Fruit fly (Drosophila melanogaster) whole organism, embryonic: ENCODE data around the gene CG46440.

Experiments used
- Atf6 ChIP-seq: fragments of 200-800 bp; sonication (Bioruptor generic); IDR thresholded peaks from 2 replicates; pipeline ENCODE4 v1.3.6; 2022; ENCODE audit warnings: missing biosample characterization, missing genetic modification characterization
- BEAF-32 ChIP-seq: fragments of 200-800 bp; sonication (Bioruptor generic); optimal IDR thresholded peaks from 3 replicates; lab custom pipeline; 2017; ENCODE audit warnings: missing biosample characterization, missing genetic modification characterization, mild to moderate bottlenecking, moderate library complexity, missing genetic modification reagents
- CG10209 ChIP-seq: fragments of 200-800 bp; sonication (Bioruptor generic); optimal IDR thresholded peaks from 3 replicates; lab custom pipeline; 2017; ENCODE audit warnings: missing biosample characterization, mild to moderate bottlenecking, missing genetic modification characterization, missing genetic modification reagents
- CG10274 ChIP-seq: fragments of 200-800 bp; sonication (Bioruptor generic); optimal IDR thresholded peaks from 3 replicates; lab custom pipeline; 2017; ENCODE audit warnings: missing biosample characterization, mild to moderate bottlenecking, missing genetic modification characterization
- CG10431 ChIP-seq: fragments of 200-800 bp; sonication (Bioruptor generic); optimal IDR thresholded peaks from 3 replicates; lab custom pipeline; 2018; ENCODE audit warnings: missing biosample characterization, mild to moderate bottlenecking, missing genetic modification characterization
- CG11085 ChIP-seq: fragments of 200-800 bp; sonication (Bioruptor generic); IDR thresholded peaks from 2 replicates; pipeline ENCODE4 v1.3.6; 2022; ENCODE audit warnings: missing biosample characterization, missing genetic modification characterization
- CG11247 ChIP-seq: fragments of 200-800 bp; sonication (Bioruptor generic); IDR thresholded peaks from 2 replicates; pipeline ENCODE4 v1.3.6; 2022; ENCODE audit warnings: missing biosample characterization, missing genetic modification characterization
- CG11398 ChIP-seq: fragments of 200-800 bp; sonication (Bioruptor generic); optimal IDR thresholded peaks from 2 replicates; lab custom pipeline; 2016; ENCODE audit warnings: missing biosample characterization, missing genetic modification characterization
- CG13123 ChIP-seq: fragments of 200-800 bp; sonication (Bioruptor generic); optimal IDR thresholded peaks from 2 replicates; lab custom pipeline; 2016; ENCODE audit warnings: missing biosample characterization, missing genetic modification characterization
- CG15269 ChIP-seq: fragments of 200-800 bp; sonication (Bioruptor generic); optimal IDR thresholded peaks from 2 replicates; lab custom pipeline; 2018; ENCODE audit warnings: missing biosample characterization, mild to moderate bottlenecking, missing genetic modification characterization, moderate library complexity
- CG1529 ChIP-seq: fragments of 200-800 bp; sonication (Bioruptor generic); optimal IDR thresholded peaks from 3 replicates; lab custom pipeline; 2018; ENCODE audit warnings: missing biosample characterization, missing genetic modification characterization
- CG17385 ChIP-seq: fragments of 200-800 bp; sonication (Bioruptor generic); optimal IDR thresholded peaks from 3 replicates; lab custom pipeline; 2018; ENCODE audit warnings: missing biosample characterization, mild to moderate bottlenecking, missing genetic modification characterization
- CG18764 ChIP-seq: fragments of 200-800 bp; sonication (Bioruptor generic); optimal IDR thresholded peaks from 3 replicates; lab custom pipeline; 2016; ENCODE audit warnings: missing biosample characterization, missing genetic modification characterization
- CG2120 ChIP-seq: fragments of 200-800 bp; sonication (Bioruptor generic); optimal IDR thresholded peaks from 3 replicates; lab custom pipeline; 2016; ENCODE audit warnings: missing biosample characterization, missing genetic modification characterization
- CG2678 ChIP-seq: fragments of 200-800 bp; sonication (Bioruptor generic); optimal IDR thresholded peaks from 3 replicates; lab custom pipeline; 2019; ENCODE audit warnings: missing biosample characterization, mild to moderate bottlenecking, missing genetic modification characterization, moderate library complexity
- CG2712 ChIP-seq: fragments of 200-800 bp; optimal IDR thresholded peaks from 3 replicates; lab custom pipeline; 2019; ENCODE audit warnings: missing biosample characterization, mild to moderate bottlenecking, missing genetic modification characterization, moderate library complexity
- CG32767 ChIP-seq: fragments of 200-800 bp; sonication (Bioruptor generic); IDR thresholded peaks from 2 replicates; pipeline ENCODE4 v1.3.6; 2022; ENCODE audit warnings: missing biosample characterization, missing genetic modification characterization
- CG3726 ChIP-seq: fragments of 200-800 bp; sonication (Bioruptor generic); IDR thresholded peaks from 3 replicates; pipeline ENCODE4, ENCODE4 v1.3.6; 2022; ENCODE audit warnings: missing biosample characterization, missing genetic modification characterization
- CG4404 ChIP-seq: fragments of 200-800 bp; sonication (Bioruptor generic); IDR thresholded peaks from 2 replicates; pipeline ENCODE4 v1.3.6; 2022; ENCODE audit warnings: missing biosample characterization, missing genetic modification characterization
- CG6175 ChIP-seq: fragments of 200-800 bp; sonication (Bioruptor generic); IDR thresholded peaks from 3 replicates; pipeline ENCODE4 v1.3.6; 2022; ENCODE audit warnings: missing biosample characterization, missing genetic modification characterization
- CG6254 ChIP-seq: fragments of 200-800 bp; sonication (Bioruptor generic); optimal IDR thresholded peaks from 3 replicates; lab custom pipeline; 2017; ENCODE audit warnings: mild to moderate bottlenecking, missing biosample characterization, missing genetic modification reagents, missing genetic modification characterization
- CG7556 ChIP-seq: fragments of 200-800 bp; sonication (Bioruptor generic); optimal IDR thresholded peaks from 2 replicates; lab custom pipeline; 2017; ENCODE audit warnings: missing biosample characterization, mild to moderate bottlenecking, missing genetic modification characterization
- D19A ChIP-seq: fragments of 200-800 bp; optimal IDR thresholded peaks from 3 replicates; lab custom pipeline; 2019; ENCODE audit warnings: missing biosample characterization, mild to moderate bottlenecking, missing genetic modification characterization, moderate library complexity
- Doc3 ChIP-seq: fragments of 200-800 bp; sonication (Bioruptor generic); IDR thresholded peaks from 3 replicates; pipeline ENCODE4 v1.3.6; 2022; ENCODE audit warnings: missing biosample characterization, missing genetic modification characterization; ENCODE audit not compliant: partially characterized antibody
- Eip74EF ChIP-seq, 2 experiments: fragments of 200-800 bp in 1 of 2; fragments of >200 bp in 1 of 2; sonication (Bioruptor generic) in 1 of 2; optimal IDR thresholded peaks; 2 replicates each; lab custom pipeline; 2017 to 2019; ENCODE audit warnings: missing biosample characterization in 2 of 2, missing genetic modification characterization in 2 of 2, mild to moderate bottlenecking in 1 of 2, moderate library complexity in 1 of 2
- GATAe ChIP-seq: fragments of 200-800 bp; sonication (Bioruptor generic); conservative IDR thresholded peaks from 2 replicates; pipeline ENCODE4 v1.3.6; 2022; ENCODE audit warnings: missing biosample characterization, missing genetic modification characterization
- HmgZ ChIP-seq: fragments of 200-800 bp; sonication (Bioruptor generic); optimal IDR thresholded peaks from 2 replicates; lab custom pipeline; 2018; ENCODE audit warnings: missing biosample characterization, mild to moderate bottlenecking, missing genetic modification characterization
- Hmx ChIP-seq: fragments of 200-800 bp; sonication (Bioruptor generic); optimal IDR thresholded peaks from 2 replicates; lab custom pipeline; 2016; ENCODE audit warnings: missing biosample characterization, missing genetic modification characterization
- Hr39 ChIP-seq: fragments of >200 bp; optimal IDR thresholded peaks from 2 replicates; lab custom pipeline; 2017
- Hsf ChIP-seq: fragments of 200-800 bp; sonication (Bioruptor generic); optimal IDR thresholded peaks from 3 replicates; lab custom pipeline; 2016; ENCODE audit warnings: missing biosample characterization, missing genetic modification characterization
- NK7.1 ChIP-seq: fragments of 200-800 bp; sonication (Bioruptor generic); optimal IDR thresholded peaks from 3 replicates; lab custom pipeline; 2016; ENCODE audit warnings: missing biosample characterization, missing genetic modification characterization
- Nf-YC ChIP-seq: fragments of 200-800 bp; optimal IDR thresholded peaks from 3 replicates; lab custom pipeline; 2019; ENCODE audit warnings: missing biosample characterization, mild to moderate bottlenecking, missing genetic modification characterization, moderate library complexity
- Six4 ChIP-seq: fragments of 200-800 bp; sonication (Bioruptor generic); optimal IDR thresholded peaks from 2 replicates; lab custom pipeline; 2016; ENCODE audit warnings: missing biosample characterization, missing genetic modification characterization
- Xbp1 ChIP-seq: fragments of 200-800 bp; sonication (Bioruptor generic); optimal IDR thresholded peaks from 3 replicates; lab custom pipeline; 2016; ENCODE audit warnings: missing biosample characterization, mild to moderate bottlenecking, missing genetic modification characterization
- bab2 ChIP-seq: fragments of 200-800 bp; sonication (Bioruptor generic); optimal IDR thresholded peaks from 2 replicates; lab custom pipeline; 2016; ENCODE audit warnings: missing biosample characterization, missing genetic modification characterization
- cad ChIP-seq: fragments of >200 bp; optimal IDR thresholded peaks from 2 replicates; lab custom pipeline; 2017; ENCODE audit warnings: missing biosample characterization, missing genetic modification characterization
- crp ChIP-seq, 2 experiments: fragments of 200-800 bp; sonication (Bioruptor generic); optimal IDR thresholded peaks; 2 replicates in 1 of 2; 3 replicates in 1 of 2; lab custom pipeline; 2017; ENCODE audit warnings: missing biosample characterization in 2 of 2, missing genetic modification characterization in 2 of 2, mild to moderate bottlenecking in 1 of 2, moderate library complexity in 1 of 2
- dmrt99B ChIP-seq: fragments of 200-800 bp; sonication (Bioruptor generic); optimal IDR thresholded peaks from 2 replicates; lab custom pipeline; 2018; ENCODE audit warnings: missing biosample characterization, mild to moderate bottlenecking, missing genetic modification characterization, moderate library complexity
- ems ChIP-seq: fragments of 200-800 bp; sonication (Bioruptor generic); optimal IDR thresholded peaks from 3 replicates; lab custom pipeline; 2016; ENCODE audit warnings: missing biosample characterization, missing genetic modification characterization
- eve ChIP-seq, 2 experiments: fragments of >200 bp; optimal IDR thresholded peaks; 2 replicates each; lab custom pipeline; 2017; ENCODE audit warnings: missing biosample characterization in 2 of 2, missing genetic modification characterization in 2 of 2
- grn ChIP-seq: fragments of 200-800 bp; sonication (Bioruptor generic); optimal IDR thresholded peaks from 3 replicates; lab custom pipeline; 2017; ENCODE audit warnings: missing biosample characterization, missing genetic modification characterization
- hbn ChIP-seq: fragments of 200-800 bp; sonication (Bioruptor generic); IDR thresholded peaks from 2 replicates; pipeline ENCODE4 v1.3.6; 2022; ENCODE audit warnings: missing biosample characterization, missing genetic modification characterization; ENCODE audit not compliant: partially characterized antibody
- ken ChIP-seq: fragments of 200-800 bp; sonication (Bioruptor generic); IDR thresholded peaks from 3 replicates; pipeline ENCODE4 v1.3.6; 2022; ENCODE audit warnings: missing biosample characterization, missing genetic modification characterization
- lab ChIP-seq: fragments of 200-800 bp; sonication (Bioruptor generic); optimal IDR thresholded peaks from 3 replicates; lab custom pipeline; 2017; ENCODE audit warnings: missing biosample characterization, missing genetic modification characterization, mild to moderate bottlenecking, moderate library complexity, missing genetic modification reagents
- oc ChIP-seq: fragments of 200-800 bp; sonication (Bioruptor generic); optimal IDR thresholded peaks from 2 replicates; lab custom pipeline; 2018; ENCODE audit warnings: missing biosample characterization, mild to moderate bottlenecking, missing genetic modification characterization, moderate library complexity
- sr ChIP-seq: fragments of 200-800 bp; sonication (Bioruptor generic); IDR thresholded peaks from 3 replicates; pipeline ENCODE4 v1.3.6; 2022; ENCODE audit warnings: missing biosample characterization, missing genetic modification characterization
- tap ChIP-seq: fragments of 200-800 bp; optimal IDR thresholded peaks from 3 replicates; lab custom pipeline; 2019; ENCODE audit warnings: missing biosample characterization, mild to moderate bottlenecking, missing genetic modification characterization, moderate library complexity
- trem ChIP-seq: fragments of 200-800 bp; optimal IDR thresholded peaks from 3 replicates; lab custom pipeline; 2019; ENCODE audit warnings: missing biosample characterization, mild to moderate bottlenecking, missing genetic modification characterization, moderate library complexity
- ttk ChIP-seq: fragments of 200-800 bp; sonication (Bioruptor generic); IDR thresholded peaks from 2 replicates; pipeline ENCODE4 v2.1.2; 2022; ENCODE audit warnings: missing biosample characterization, missing genetic modification characterization

The CG46440 gene

dm6 chrX:15811666-15812614 is 45.7 kb downstream of the CG46440 start (continued):
- no peak for TF ChIP-seq Doc3
- no peak for TF ChIP-seq CG10274 (GFP tag; lab: Kevin White, UChicago)
- TF ChIP-seq Hmx (GFP tag; lab: Kevin White, UChicago): no peak
- no peak for TF ChIP-seq Xbp1 (GFP tag; lab: Kevin White, UChicago)
- TF ChIP-seq eve (GFP tag; optimal IDR thresholded peaks at IDR 0.05; lab: Kevin White, UChicago): no peak
- TF ChIP-seq CG10431 (GFP tag; lab: Kevin White, UChicago): peak; percentile 76
- TF ChIP-seq sr (GFP tag; lab: Robert Waterston, UW): peak; percentile 82
- no peak for TF ChIP-seq D19A (tag; lab: Kevin White, UChicago)
- TF ChIP-seq trem: no peak
- TF ChIP-seq hbn (GFP tag; lab: Robert Waterston, UW): peak; percentile 27; the same call in 1 of the 2 replicates
- no peak for TF ChIP-seq CG11247
- no peak for TF ChIP-seq ems (GFP tag; lab: Kevin White, UChicago)
- no peak for TF ChIP-seq ttk (GFP tag; lab: Robert Waterston, UW)
- TF ChIP-seq Eip74EF (GFP tag; optimal IDR thresholded peaks at IDR 0.05; lab: Kevin White, UChicago): no peak
- peak; percentile 4; the same call in 1 of the 2 replicates for TF ChIP-seq Atf6 (GFP tag; lab: Robert Waterston, UW)
- TF ChIP-seq grn (GFP tag; lab: Kevin White, UChicago): no peak
- TF ChIP-seq CG13123 (GFP tag; lab: Kevin White, UChicago): no peak
- TF ChIP-seq CG3726 (GFP tag; lab: Robert Waterston, UW): no peak
- no peak for TF ChIP-seq CG10209
- TF ChIP-seq lab (GFP tag; lab: Kevin White, UChicago): peak; percentile 41
- TF ChIP-seq CG32767 (GFP tag; lab: Robert Waterston, UW): no peak
- peak; percentile 70 for TF ChIP-seq CG17385 (GFP tag; lab: Kevin White, UChicago)
- no peak for TF ChIP-seq crp (GFP tag; optimal IDR thresholded peaks at IDR 0.05; lab: Kevin White, UChicago)
- TF ChIP-seq bab2 (GFP tag; lab: Kevin White, UChicago): no peak
- no peak for TF ChIP-seq BEAF-32 (GFP tag; lab: Kevin White, UChicago)
- TF ChIP-seq CG2120 (GFP tag; lab: Kevin White, UChicago): no peak
- no peak for TF ChIP-seq cad (GFP tag; lab: Kevin White, UChicago)
- TF ChIP-seq GATAe (GFP tag; lab: Robert Waterston, UW): no peak; the same call in 1 of the 2 replicates
- TF ChIP-seq CG1529 (GFP tag; lab: Kevin White, UChicago): no peak
- peak; percentile 84 for TF ChIP-seq Hr39 (lab: Kevin White, UChicago)
- no peak for TF ChIP-seq CG11085 (GFP tag; lab: Robert Waterston, UW)
- TF ChIP-seq Hsf (GFP tag; lab: Kevin White, UChicago): no peak
- TF ChIP-seq tap (tag; lab: Kevin White, UChicago): no peak
- TF ChIP-seq CG6175 (GFP tag; lab: Robert Waterston, UW): peak; percentile 95
- TF ChIP-seq CG2678: no peak
- TF ChIP-seq CG6254 (GFP tag; lab: Kevin White, UChicago): no peak
- TF ChIP-seq HmgZ (tag; lab: Kevin White, UChicago): no peak
- TF ChIP-seq CG15269: no peak
- TF ChIP-seq NK7.1 (GFP tag; lab: Kevin White, UChicago): no peak
- no peak for TF ChIP-seq ken (GFP tag; lab: Robert Waterston, UW)
- peak; percentile 52 for TF ChIP-seq Nf-YC (tag; lab: Kevin White, UChicago)
- TF ChIP-seq CG2712 (tag; lab: Kevin White, UChicago): no peak
- TF ChIP-seq CG7556: no peak
- TF ChIP-seq oc (tag; lab: Kevin White, UChicago): no peak
- TF ChIP-seq dmrt99B (tag; lab: Kevin White, UChicago): no peak
- TF ChIP-seq CG4404 (GFP tag; lab: Robert Waterston, UW): no peak
- TF ChIP-seq CG11398 (GFP tag; lab: Kevin White, UChicago): no peak
- no peak for TF ChIP-seq CG18764 (GFP tag; lab: Kevin White, UChicago)
- TF ChIP-seq Six4 (GFP tag; lab: Kevin White, UChicago): no peak
